Worm (Caenorhabditis elegans) whole organism, late embryonic: ENCODE measurements around the gene lron-7.

Experiments used
- C08G9.2 ChIP-seq: sonication (generic microtip); optimal IDR thresholded peaks from 2 replicates; lab custom pipeline; 2016; ENCODE audit warnings: mild to moderate bottlenecking, missing genetic modification characterization, moderate library complexity, missing compliant biosample characterization
- C38D4.7 ChIP-seq: fragments of 200-800 bp; sonication (Bioruptor generic); optimal IDR thresholded peaks from 2 replicates; lab custom pipeline; 2018; ENCODE audit warnings: mild to moderate bottlenecking, missing genetic modification characterization, moderate library complexity, missing compliant biosample characterization
- F13H6.1 ChIP-seq: sonication (generic microtip); optimal IDR thresholded peaks from 2 replicates; lab custom pipeline; 2016; ENCODE audit warnings: missing genetic modification characterization, missing compliant biosample characterization
- K02D7.2 ChIP-seq: sonication (generic microtip); optimal IDR thresholded peaks from 2 replicates; lab custom pipeline; 2017; ENCODE audit warnings: mild to moderate bottlenecking, missing genetic modification characterization, missing compliant biosample characterization
- K09A11.1 ChIP-seq: sonication (generic microtip); optimal IDR thresholded peaks from 2 replicates; lab custom pipeline; 2017; ENCODE audit warnings: antibody characterized with exemption, mild to moderate bottlenecking, missing genetic modification characterization, missing compliant biosample characterization; ENCODE audit not compliant: insufficient read depth
- T23F11.4 ChIP-seq: fragments of 200-800 bp; sonication (Bioruptor generic); optimal IDR thresholded peaks from 2 replicates; lab custom pipeline; 2018; ENCODE audit warnings: mild to moderate bottlenecking, missing genetic modification characterization, missing compliant biosample characterization
- Y22D7AL.16 ChIP-seq: sonication (generic microtip); optimal IDR thresholded peaks from 2 replicates; lab custom pipeline; 2016; ENCODE audit warnings: missing genetic modification characterization, missing compliant biosample characterization
- ama-1 ChIP-seq: fragments of 150-350 bp; optimal IDR thresholded peaks from 2 replicates; lab custom pipeline; 2014
- ceh-14 ChIP-seq: sonication (generic microtip); optimal IDR thresholded peaks from 2 replicates; lab custom pipeline; 2016; ENCODE audit warnings: missing genotype, missing genetic modification characterization, missing compliant biosample characterization
- ceh-18 ChIP-seq: sonication (generic microtip); optimal IDR thresholded peaks from 2 replicates; lab custom pipeline; 2016; ENCODE audit warnings: missing genetic modification characterization, missing compliant biosample characterization
- ceh-19 ChIP-seq: fragments of 200-800 bp; sonication (Bioruptor generic); optimal IDR thresholded peaks from 2 replicates; lab custom pipeline; 2018; ENCODE audit warnings: mild to moderate bottlenecking, missing genetic modification characterization, missing compliant biosample characterization
- ceh-2 ChIP-seq: sonication (generic microtip); optimal IDR thresholded peaks from 2 replicates; lab custom pipeline; 2016; ENCODE audit warnings: missing genotype, missing genetic modification characterization, missing compliant biosample characterization
- ceh-22 ChIP-seq: sonication (generic microtip); optimal IDR thresholded peaks from 2 replicates; lab custom pipeline; 2017; ENCODE audit warnings: missing biosample characterization, missing genetic modification characterization
- ceh-31 ChIP-seq: sonication (generic microtip); optimal IDR thresholded peaks from 2 replicates; lab custom pipeline; 2016; ENCODE audit warnings: missing genetic modification characterization, missing compliant biosample characterization
- ceh-34 ChIP-seq: sonication (generic microtip); optimal IDR thresholded peaks from 2 replicates; lab custom pipeline; 2016; ENCODE audit warnings: mild to moderate bottlenecking, missing genetic modification characterization, missing compliant biosample characterization
- ceh-45 ChIP-seq: fragments of 200-800 bp; sonication (Bioruptor generic); IDR thresholded peaks from 2 replicates; pipeline ENCODE4 v1.3.6; 2022; ENCODE audit warnings: missing genetic modification reagents, missing genetic modification characterization, missing compliant biosample characterization
- ceh-48 ChIP-seq: sonication (generic microtip); optimal IDR thresholded peaks from 2 replicates; lab custom pipeline; 2016; ENCODE audit warnings: missing genetic modification characterization, inconsistent platforms, missing compliant biosample characterization
- ceh-6 ChIP-seq: fragments of 200-800 bp; sonication (Bioruptor generic); optimal IDR thresholded peaks from 2 replicates; lab custom pipeline; 2018; ENCODE audit warnings: mild to moderate bottlenecking, missing genetic modification characterization, missing compliant biosample characterization
- che-1 ChIP-seq: sonication (generic microtip); optimal IDR thresholded peaks from 2 replicates; lab custom pipeline; 2016; ENCODE audit warnings: mild to moderate bottlenecking, missing genetic modification characterization, missing compliant biosample characterization
- dve-1 ChIP-seq: sonication (generic microtip); optimal IDR thresholded peaks from 2 replicates; lab custom pipeline; 2017; ENCODE audit warnings: antibody characterized with exemption, mild to moderate bottlenecking, missing genetic modification characterization, missing compliant biosample characterization
- elt-2 ChIP-seq: sonication (generic microtip); optimal IDR thresholded peaks from 2 replicates; lab custom pipeline; 2016; ENCODE audit warnings: missing genetic modification reagents, missing genetic modification characterization, missing compliant biosample characterization
- ets-4 ChIP-seq: sonication (generic microtip); optimal IDR thresholded peaks from 2 replicates; lab custom pipeline; 2016; ENCODE audit warnings: missing genetic modification characterization, missing compliant biosample characterization
- eyg-1 ChIP-seq: sonication (generic microtip); optimal IDR thresholded peaks from 2 replicates; lab custom pipeline; 2016; ENCODE audit warnings: missing genotype, missing genetic modification characterization, missing compliant biosample characterization
- fkh-10 ChIP-seq: fragments of 150-350 bp; optimal IDR thresholded peaks from 2 replicates; lab custom pipeline; 2014; ENCODE audit warnings: missing biosample characterization, missing genetic modification reagents, missing genetic modification characterization
- fkh-6 ChIP-seq: sonication (generic microtip); optimal IDR thresholded peaks from 2 replicates; lab custom pipeline; 2016; ENCODE audit warnings: missing genetic modification characterization, missing compliant biosample characterization
- hlh-30 ChIP-seq: sonication (generic microtip); optimal IDR thresholded peaks from 2 replicates; lab custom pipeline; 2017; ENCODE audit warnings: antibody characterized with exemption, missing genetic modification characterization, missing compliant biosample characterization; ENCODE audit not compliant: insufficient read depth
- hlh-6 ChIP-seq: sonication (generic microtip); optimal IDR thresholded peaks from 2 replicates; lab custom pipeline; 2016; ENCODE audit warnings: missing genotype, missing genetic modification characterization, missing compliant biosample characterization
- hlh-8 ChIP-seq: sonication (generic microtip); optimal IDR thresholded peaks from 2 replicates; lab custom pipeline; 2016; ENCODE audit warnings: missing genotype, missing genetic modification characterization, missing compliant biosample characterization
- lim-6 ChIP-seq: sonication (generic microtip); optimal IDR thresholded peaks from 2 replicates; lab custom pipeline; 2016; ENCODE audit warnings: missing genetic modification characterization, missing compliant biosample characterization
- lin-11 ChIP-seq: fragments of 200-800 bp; sonication (Bioruptor generic); optimal IDR thresholded peaks from 2 replicates; lab custom pipeline; 2018; ENCODE audit warnings: mild to moderate bottlenecking, missing genetic modification characterization, missing compliant biosample characterization
- madf-2 ChIP-seq: sonication (generic microtip); optimal IDR thresholded peaks from 2 replicates; lab custom pipeline; 2017; ENCODE audit warnings: missing genetic modification characterization, missing compliant biosample characterization
- nfya-1 ChIP-seq: sonication (generic microtip); optimal IDR thresholded peaks from 2 replicates; lab custom pipeline; 2017; ENCODE audit warnings: missing genetic modification characterization, mild to moderate bottlenecking, missing compliant biosample characterization, antibody characterized with exemption, moderate library complexity
- nhr-232 ChIP-seq: sonication (generic microtip); optimal IDR thresholded peaks from 2 replicates; lab custom pipeline; 2016; ENCODE audit warnings: missing genetic modification characterization, missing compliant biosample characterization
- pag-3 ChIP-seq: sonication (generic microtip); optimal IDR thresholded peaks from 2 replicates; lab custom pipeline; 2016; ENCODE audit warnings: missing compliant biosample characterization, missing genetic modification characterization, borderline replicate concordance
- pat-9 ChIP-seq: fragments of 200-800 bp; sonication (Bioruptor generic); optimal IDR thresholded peaks from 2 replicates; lab custom pipeline; 2018; ENCODE audit warnings: mild to moderate bottlenecking, missing genetic modification characterization, moderate library complexity, missing compliant biosample characterization
- pqm-1 ChIP-seq: sonication (generic microtip); optimal IDR thresholded peaks from 2 replicates; lab custom pipeline; 2016; ENCODE audit warnings: missing genetic modification characterization, missing compliant biosample characterization
- pros-1 ChIP-seq: fragments of 150-350 bp; optimal IDR thresholded peaks from 2 replicates; lab custom pipeline; 2014; ENCODE audit warnings: missing biosample characterization, missing genetic modification reagents, missing genetic modification characterization
- ref-2 ChIP-seq: sonication (generic microtip); optimal IDR thresholded peaks from 2 replicates; lab custom pipeline; 2016; ENCODE audit warnings: missing genetic modification characterization, missing compliant biosample characterization
- rnt-1 ChIP-seq: sonication (generic microtip); optimal IDR thresholded peaks from 2 replicates; lab custom pipeline; 2016; ENCODE audit warnings: missing genetic modification characterization, missing compliant biosample characterization
- sdc-2 ChIP-seq: sonication (generic microtip); optimal IDR thresholded peaks from 2 replicates; lab custom pipeline; 2016; ENCODE audit warnings: missing genotype, missing genetic modification characterization, missing compliant biosample characterization
- sox-2 ChIP-seq: fragments of 200-800 bp; sonication (Bioruptor generic); IDR thresholded peaks from 2 replicates; pipeline ENCODE4 v1.3.6; 2022; ENCODE audit warnings: missing genetic modification reagents, missing genetic modification characterization, missing compliant biosample characterization
- sox-4 ChIP-seq: sonication (generic microtip); optimal IDR thresholded peaks from 2 replicates; lab custom pipeline; 2017; ENCODE audit warnings: mild to moderate bottlenecking, missing genetic modification characterization, inconsistent platforms, missing compliant biosample characterization
- syd-9 ChIP-seq: sonication (generic microtip); optimal IDR thresholded peaks from 2 replicates; lab custom pipeline; 2016; ENCODE audit warnings: mild to moderate bottlenecking, missing genetic modification characterization, moderate library complexity, missing compliant biosample characterization
- tbx-2 ChIP-seq: sonication (generic microtip); optimal IDR thresholded peaks from 2 replicates; lab custom pipeline; 2016; ENCODE audit warnings: missing genetic modification characterization, missing compliant biosample characterization
- tbx-7 ChIP-seq: sonication (generic microtip); optimal IDR thresholded peaks from 2 replicates; lab custom pipeline; 2016; ENCODE audit warnings: missing genotype, missing genetic modification characterization, missing compliant biosample characterization
- unc-3 ChIP-seq, 2 experiments: fragments of 200-800 bp in 1 of 2; sonication (Bioruptor generic) in 1 of 2; sonication (generic microtip) in 1 of 2; conservative IDR thresholded peaks in 1 of 2; optimal IDR thresholded peaks in 1 of 2; 2 replicates each; pipeline versions ENCODE4 v1.3.6 to Lab custom; 2016 to 2022; ENCODE audit warnings: missing compliant biosample characterization in 2 of 2, missing genetic modification characterization in 2 of 2, missing genetic modification reagents in 1 of 2
- unc-42 ChIP-seq: sonication (generic microtip); optimal IDR thresholded peaks from 2 replicates; lab custom pipeline; 2016; ENCODE audit warnings: missing genotype, missing genetic modification characterization, missing compliant biosample characterization
- unc-55 ChIP-seq: sonication (generic microtip); optimal IDR thresholded peaks from 2 replicates; lab custom pipeline; 2017; ENCODE audit warnings: missing biosample characterization, missing genetic modification reagents, missing genetic modification characterization
- unc-86 ChIP-seq: sonication (generic microtip); optimal IDR thresholded peaks from 2 replicates; lab custom pipeline; 2016; ENCODE audit warnings: missing genetic modification characterization, missing compliant biosample characterization
- zip-5 ChIP-seq: sonication (generic microtip); optimal IDR thresholded peaks from 2 replicates; lab custom pipeline; 2016; ENCODE audit warnings: missing genetic modification characterization, missing compliant biosample characterization
- ztf-16 ChIP-seq: sonication (generic microtip); optimal IDR thresholded peaks from 2 replicates; lab custom pipeline; 2017; ENCODE audit warnings: missing genetic modification characterization, missing compliant biosample characterization

The lron-7 gene

ce11 chrX:7264591-7265306 lies 27.2 kb upstream of the lron-7 start:
- peak; percentile 50 for TF ChIP-seq dve-1 (tag; lab: Kevin White, UChicago)
- TF ChIP-seq hlh-8 (tag; lab: Kevin White, UChicago): peak; percentile 58
- peak; percentile 3 for TF ChIP-seq C38D4.7
- peak; percentile 66 for TF ChIP-seq fkh-6 (tag; lab: Kevin White, UChicago)
- no peak for TF ChIP-seq T23F11.4 (GFP tag; lab: Kevin White, UChicago)
- TF ChIP-seq elt-2 (tag; lab: Kevin White, UChicago): peak; percentile 67
- no peak for TF ChIP-seq ceh-45 (GFP tag; lab: Robert Waterston, UW)
- no peak for TF ChIP-seq pag-3 (tag; lab: Kevin White, UChicago)
- peak; percentile 69 for TF ChIP-seq hlh-6 (tag; lab: Kevin White, UChicago)
- TF ChIP-seq madf-2 (tag; lab: Kevin White, UChicago): no peak
- peak; percentile 69 for TF ChIP-seq pqm-1 (tag; lab: Kevin White, UChicago)
- TF ChIP-seq ceh-6: peak; percentile 9
- TF ChIP-seq F13H6.1 (tag; lab: Kevin White, UChicago): peak; percentile 82
- peak; percentile 3 for TF ChIP-seq Y22D7AL.16 (tag; lab: Kevin White, UChicago)
- peak; percentile 6 for TF ChIP-seq tbx-7 (tag; lab: Kevin White, UChicago)
- TF ChIP-seq pat-9 (tag; lab: Kevin White, UChicago): peak; percentile 38
- no peak for TF ChIP-seq unc-3 (GFP tag; conservative IDR thresholded peaks at IDR 0.05; lab: Robert Waterston, UW)
- TF ChIP-seq unc-3 (tag; optimal IDR thresholded peaks at IDR 0.05; lab: Kevin White, UChicago): peak; percentile 29
- no peak for TF ChIP-seq ceh-22 (tag; lab: Kevin White, UChicago)
- peak; percentile 67 for TF ChIP-seq ceh-19 (GFP tag; lab: Kevin White, UChicago)
- TF ChIP-seq sox-4 (tag; lab: Kevin White, UChicago): peak; percentile 48
- no peak for TF ChIP-seq ama-1 (lab: Kevin White, UChicago)
- no peak for TF ChIP-seq unc-86 (tag; lab: Kevin White, UChicago)
- peak; percentile 83 for TF ChIP-seq ceh-34 (tag; lab: Kevin White, UChicago)
- TF ChIP-seq syd-9 (tag; lab: Kevin White, UChicago): peak; percentile 72
- no peak for TF ChIP-seq ceh-48 (tag; lab: Kevin White, UChicago)
- TF ChIP-seq unc-55 (GFP tag; lab: Kevin White, UChicago): peak; percentile 44
- TF ChIP-seq ceh-14 (tag; lab: Kevin White, UChicago): peak; percentile 64
- peak; percentile 89 for TF ChIP-seq ceh-31
- TF ChIP-seq nhr-232 (tag; lab: Kevin White, UChicago): peak; percentile 12
- TF ChIP-seq sox-2 (GFP tag; lab: Robert Waterston, UW): no peak; the same call in 1 of the 2 replicates
- TF ChIP-seq ref-2: peak; percentile 84
- peak; percentile 41 for TF ChIP-seq ets-4 (tag; lab: Kevin White, UChicago)
- peak; percentile 23 for TF ChIP-seq eyg-1 (tag; lab: Kevin White, UChicago)
- peak; percentile 69 for TF ChIP-seq ceh-2 (tag; lab: Kevin White, UChicago)
- no peak for TF ChIP-seq fkh-10 (GFP tag; lab: Kevin White, UChicago)
- TF ChIP-seq pros-1 (tag; lab: Kevin White, UChicago): peak; percentile 57
- peak; percentile 67 for TF ChIP-seq hlh-30 (tag; lab: Kevin White, UChicago)
- peak; percentile 96 for TF ChIP-seq ceh-18 (tag; lab: Kevin White, UChicago)
- TF ChIP-seq ztf-16 (tag; lab: Kevin White, UChicago): peak; percentile 55
- peak; percentile 69 for TF ChIP-seq C08G9.2 (tag; lab: Kevin White, UChicago)
- peak; percentile 56 for TF ChIP-seq K09A11.1 (tag; lab: Kevin White, UChicago)
- no peak for TF ChIP-seq zip-5
- peak; percentile 1 for TF ChIP-seq lim-6 (tag; lab: Kevin White, UChicago)
- TF ChIP-seq lin-11 (tag; lab: Kevin White, UChicago): no peak
- TF ChIP-seq rnt-1 (tag; lab: Kevin White, UChicago): peak; percentile 52
- TF ChIP-seq tbx-2 (tag; lab: Kevin White, UChicago): peak; percentile 88
- peak; percentile 18 for TF ChIP-seq che-1 (tag; lab: Kevin White, UChicago)
- TF ChIP-seq sdc-2 (tag; lab: Kevin White, UChicago): peak; percentile 88
- peak; percentile 91 for TF ChIP-seq nfya-1
- peak; percentile 76 for TF ChIP-seq unc-42
- no peak for TF ChIP-seq K02D7.2
